Fruit fly (Drosophila melanogaster) whole organism, adult: ENCODE measurements around the gene CG8319.
A peak's percentile ranks its signal among the peaks of the same experiment; 100 is the strongest.

Source experiments
- CG14711 ChIP-seq: fragments of 200-800 bp; sonication (Bioruptor generic); optimal IDR thresholded peaks from 2 replicates; lab custom pipeline; 2018; ENCODE audit warnings: missing biosample characterization, mild to moderate bottlenecking, missing genetic modification characterization, moderate library complexity
- CG1620 ChIP-seq: fragments of 200-800 bp; sonication (Bioruptor generic); optimal IDR thresholded peaks from 2 replicates; lab custom pipeline; 2016; ENCODE audit warnings: missing biosample characterization, missing genetic modification characterization
- CG7101 ChIP-seq: fragments of 200-800 bp; sonication (Bioruptor generic); optimal IDR thresholded peaks from 2 replicates; lab custom pipeline; 2018; ENCODE audit warnings: missing biosample characterization, mild to moderate bottlenecking, missing genetic modification characterization, moderate library complexity
- Clk ChIP-seq: fragments of 200-800 bp; sonication (Bioruptor generic); optimal IDR thresholded peaks from 2 replicates; lab custom pipeline; 2017; ENCODE audit warnings: missing biosample characterization, missing genetic modification characterization
- Mnt ChIP-seq: fragments of 200-800 bp; sonication (Bioruptor generic); optimal IDR thresholded peaks from 2 replicates; lab custom pipeline; 2016; ENCODE audit warnings: missing biosample characterization, mild to moderate bottlenecking, missing genetic modification characterization
- bab1 ChIP-seq: fragments of 200-800 bp; sonication (Bioruptor generic); optimal IDR thresholded peaks from 3 replicates; lab custom pipeline; 2019; ENCODE audit warnings: missing biosample characterization, mild to moderate bottlenecking, missing genetic modification characterization, moderate library complexity
- kay ChIP-seq: fragments of 200-800 bp; sonication (Bioruptor generic); peaks from one replicate; lab custom pipeline; 2016; ENCODE audit warnings: missing biosample characterization, missing genetic modification characterization, borderline replicate concordance
- ovo ChIP-seq: fragments of 200-800 bp; sonication (Bioruptor generic); optimal IDR thresholded peaks from 2 replicates; lab custom pipeline; 2016; ENCODE audit warnings: missing biosample characterization, missing genetic modification characterization
- pad ChIP-seq: fragments of 200-800 bp; sonication (Bioruptor generic); optimal IDR thresholded peaks from 3 replicates; lab custom pipeline; 2017; ENCODE audit warnings: missing biosample characterization, missing genetic modification characterization, mild to moderate bottlenecking, moderate library complexity, missing genetic modification reagents

The CG8319 gene

dm6 chr3R:9677734-9678341, 50.7 kb downstream of the CG8319 start, which contains the start of gene p23:
p23 (plus strand) TSS chr3R:9677927.
- peak; percentile 39 for TF ChIP-seq Mnt (GFP tag; lab: Kevin White, UChicago)
- peak; percentile 4 for TF ChIP-seq pad (GFP tag; lab: Kevin White, UChicago)
- peak; percentile 61 for TF ChIP-seq bab1
- TF ChIP-seq kay (GFP tag; lab: Kevin White, UChicago), result no peak
- peak; percentile 49 for TF ChIP-seq CG1620
- no peak for TF ChIP-seq Clk (GFP tag; lab: Kevin White, UChicago)
- peak; percentile 18 for TF ChIP-seq ovo (GFP tag; lab: Kevin White, UChicago)
- peak; percentile 88 for TF ChIP-seq CG14711 (tag; lab: Kevin White, UChicago)
- TF ChIP-seq CG7101 (tag; lab: Kevin White, UChicago), result peak; percentile 12
